Fruit fly (Drosophila melanogaster): ENCODE data around the gene CG11360.

Gene CG11360

DNA sequence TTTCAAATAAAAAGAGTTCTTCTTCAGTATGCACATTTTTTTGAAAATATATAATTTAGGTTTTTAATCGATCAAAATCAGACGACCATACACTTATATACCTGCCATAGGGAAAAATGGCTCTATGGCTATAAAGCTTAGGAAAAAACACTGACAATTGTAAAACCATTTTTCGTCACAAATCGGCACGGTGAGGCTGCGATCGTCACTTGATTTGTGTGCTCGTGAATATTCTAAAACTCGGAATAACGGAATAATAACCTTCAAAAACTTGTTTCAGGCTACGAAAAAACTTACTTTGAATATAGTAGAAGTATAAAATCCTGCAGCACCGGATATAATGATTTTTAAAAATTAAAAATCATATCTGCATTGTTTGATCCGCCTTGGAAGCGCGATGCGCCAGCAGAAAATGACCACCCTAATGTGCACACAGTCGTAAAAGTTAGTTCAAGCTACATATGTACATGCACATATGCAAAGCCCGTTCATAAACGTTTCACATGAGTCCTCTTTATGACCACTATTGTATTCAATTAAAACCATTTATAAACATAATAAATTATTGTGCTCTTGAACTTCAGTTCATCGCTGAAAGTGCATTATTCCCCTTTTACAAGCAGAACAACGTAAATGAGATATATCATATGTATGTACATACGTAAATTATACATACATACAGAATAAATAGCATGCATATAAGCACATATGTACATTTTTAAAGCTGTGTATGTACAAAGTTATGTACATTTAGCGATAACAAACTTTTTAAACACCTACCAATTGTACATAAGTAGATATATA lies 24.2 kb downstream of the CG11360 start:
- TF ChIP-seq EcR (GFP tag; optimal IDR thresholded peaks at IDR 0.05), result no peak
- no peak for TF ChIP-seq pan (optimal IDR thresholded peaks at IDR 0.05)
- TF ChIP-seq psq (optimal IDR thresholded peaks at IDR 0.05), result no peak
- TF ChIP-seq usp (GFP tag; optimal IDR thresholded peaks at IDR 0.05), result no peak
- TF ChIP-seq Dll (optimal IDR thresholded peaks at IDR 0.05), result no peak
- no peak for TF ChIP-seq CG8478 (optimal IDR thresholded peaks at IDR 0.05)

DNA sequence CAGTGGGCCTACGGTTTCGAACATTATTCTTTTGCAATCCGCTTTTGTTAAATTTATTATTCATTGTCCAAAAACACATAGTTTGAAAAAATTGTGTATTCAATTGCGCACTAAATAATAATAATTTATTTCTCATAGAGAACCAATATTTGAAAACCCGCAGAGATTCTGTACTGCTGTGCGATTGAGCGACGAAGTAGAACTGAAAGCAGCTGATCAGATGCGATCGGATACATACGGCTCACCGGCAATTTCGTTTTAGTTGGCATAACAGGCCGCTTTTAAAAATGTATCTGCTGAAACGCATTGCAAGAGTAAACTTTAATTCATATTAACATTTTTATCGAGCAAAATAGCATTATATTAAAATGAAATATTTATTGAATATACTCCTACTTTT lies 24.9 kb downstream of the CG11360 start, which contains the start of gene myo:
Gene myo (minus strand): TSS at position 211 of the 400 bp plus-strand sequence.
- no peak for TF ChIP-seq psq (optimal IDR thresholded peaks at IDR 0.05)
- TF ChIP-seq CG8478 (optimal IDR thresholded peaks at IDR 0.05), result no peak
- no peak for TF ChIP-seq Dll (optimal IDR thresholded peaks at IDR 0.05)
- no peak for TF ChIP-seq usp (GFP tag; optimal IDR thresholded peaks at IDR 0.05)
- no peak for TF ChIP-seq EcR (GFP tag; optimal IDR thresholded peaks at IDR 0.05)
- TF ChIP-seq pan (optimal IDR thresholded peaks at IDR 0.05), result no peak

- no peak for TF ChIP-seq Dll (optimal IDR thresholded peaks at IDR 0.05)
- TF ChIP-seq pan (optimal IDR thresholded peaks at IDR 0.05), result no peak
- TF ChIP-seq CG8478 (optimal IDR thresholded peaks at IDR 0.05), result no peak
- TF ChIP-seq EcR (GFP tag; optimal IDR thresholded peaks at IDR 0.05), result no peak
- no peak for TF ChIP-seq usp (GFP tag; optimal IDR thresholded peaks at IDR 0.05)
These were observed 25.7 kb downstream of the CG11360 start for dm6 chr4:696638-697037.

- TF ChIP-seq EcR (GFP tag; optimal IDR thresholded peaks at IDR 0.05) (no peak), usp (GFP tag; optimal IDR thresholded peaks at IDR 0.05) (no peak), pan (optimal IDR thresholded peaks at IDR 0.05) (no peak), Dll (optimal IDR thresholded peaks at IDR 0.05) (no peak)
These were observed 26.5 kb downstream of the CG11360 start, which contains the start of gene ey for dm6 chr4:697463-697862. Gene ey (plus strand): TSS chr4:697689.

- no peak for TF ChIP-seq usp (GFP tag; optimal IDR thresholded peaks at IDR 0.05)
- no peak for TF ChIP-seq CG8478 (optimal IDR thresholded peaks at IDR 0.05)
- TF ChIP-seq EcR (GFP tag; optimal IDR thresholded peaks at IDR 0.05), result no peak
- TF ChIP-seq pan (optimal IDR thresholded peaks at IDR 0.05), result no peak
- TF ChIP-seq Dll (optimal IDR thresholded peaks at IDR 0.05), result no peak
- TF ChIP-seq psq (optimal IDR thresholded peaks at IDR 0.05), result no peak
These were observed 31.0 kb downstream of the CG11360 start for dm6 chr4:701948-702347.

- no peak for TF ChIP-seq usp (GFP tag; optimal IDR thresholded peaks at IDR 0.05)
- TF ChIP-seq EcR (GFP tag; optimal IDR thresholded peaks at IDR 0.05), result no peak
- TF ChIP-seq pan (optimal IDR thresholded peaks at IDR 0.05), result no peak
- TF ChIP-seq Dll (optimal IDR thresholded peaks at IDR 0.05), result no peak
- TF ChIP-seq psq (optimal IDR thresholded peaks at IDR 0.05), result no peak
These were observed 31.9 kb downstream of the CG11360 start for dm6 chr4:702806-703301.

DNA sequence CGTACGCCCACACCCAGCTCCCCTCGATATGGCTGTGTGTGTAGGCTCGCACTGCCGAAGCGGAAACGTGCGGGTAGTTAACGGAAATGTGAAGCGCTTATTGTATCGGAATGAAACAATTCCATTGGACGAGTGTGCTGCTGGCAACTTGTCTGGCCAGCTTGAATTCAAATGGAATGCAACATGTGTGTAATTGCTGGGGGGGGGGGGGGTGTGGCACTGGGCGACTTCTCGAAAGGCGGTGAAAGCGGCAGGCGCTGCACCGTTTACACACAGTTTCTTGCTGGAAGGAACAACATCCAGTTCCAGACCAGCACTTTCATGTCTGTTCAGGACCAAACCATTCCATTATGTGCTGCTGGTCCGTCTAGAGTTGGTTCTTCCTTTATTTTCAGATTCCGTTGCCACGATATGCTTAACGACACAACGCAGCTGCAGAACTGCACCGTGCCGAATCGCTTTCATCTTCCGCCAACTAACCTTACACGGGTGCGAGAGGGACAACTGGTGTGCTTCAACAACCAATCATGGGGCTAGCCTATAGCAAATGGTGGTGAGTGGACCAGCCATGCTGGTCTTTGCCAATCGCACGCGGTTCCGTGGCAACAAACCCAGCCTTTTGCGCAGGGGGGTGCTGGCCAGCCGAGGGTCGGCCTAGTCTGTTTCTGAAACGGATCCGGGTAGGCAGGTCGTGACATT lies 33.2 kb downstream of the CG11360 start:
- TF ChIP-seq CG8478 (optimal IDR thresholded peaks at IDR 0.05) (no peak), usp (GFP tag; optimal IDR thresholded peaks at IDR 0.05) (no peak), pan (optimal IDR thresholded peaks at IDR 0.05) (peak; percentile 65)

DNA sequence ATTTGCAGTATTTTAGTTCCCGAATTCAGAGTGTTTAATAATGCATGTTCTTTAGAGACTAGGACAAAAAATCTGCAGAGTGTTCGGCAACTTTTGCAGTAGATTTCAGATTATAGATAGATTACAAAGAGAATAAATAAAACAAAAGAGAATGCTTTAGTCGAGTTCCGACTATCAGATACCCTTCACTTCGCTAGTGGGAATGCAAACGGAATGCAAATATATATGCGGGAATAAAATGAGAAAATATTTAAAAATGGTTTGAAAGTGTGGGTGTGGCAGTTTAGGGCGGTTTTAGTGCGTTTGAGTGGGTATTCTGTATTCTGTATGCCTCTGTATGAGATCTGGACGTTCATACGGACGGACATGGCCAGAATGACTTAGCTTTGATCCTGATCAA lies 35.9 kb downstream of the CG11360 start:
- TF ChIP-seq pan (optimal IDR thresholded peaks at IDR 0.05) (no peak), Dll (optimal IDR thresholded peaks at IDR 0.05) (no peak), EcR (GFP tag; optimal IDR thresholded peaks at IDR 0.05) (no peak), psq (optimal IDR thresholded peaks at IDR 0.05) (no peak), CG8478 (optimal IDR thresholded peaks at IDR 0.05) (no peak), usp (GFP tag; optimal IDR thresholded peaks at IDR 0.05) (no peak)

DNA sequence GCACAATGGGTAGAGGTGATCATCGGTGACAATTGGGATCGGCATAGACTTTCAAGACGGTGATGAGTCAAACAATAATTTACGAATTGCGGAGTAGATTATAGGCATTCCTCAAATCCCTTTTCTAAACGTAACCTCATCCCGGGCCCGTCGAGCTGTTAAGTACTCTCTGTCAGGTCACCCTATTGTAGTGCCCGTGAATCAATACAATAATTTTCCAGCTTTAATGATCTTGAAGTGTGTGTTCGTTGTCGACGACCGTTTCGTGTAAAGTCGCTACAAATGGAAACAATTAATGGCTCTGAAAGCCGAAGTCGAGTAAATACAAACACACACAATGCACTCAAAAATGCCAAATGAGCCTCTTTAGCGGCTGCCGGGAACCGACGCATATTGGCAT lies 37.7 kb downstream of the CG11360 start:
- no peak for TF ChIP-seq EcR (GFP tag; optimal IDR thresholded peaks at IDR 0.05)
- TF ChIP-seq pan (optimal IDR thresholded peaks at IDR 0.05), result no peak
- no peak for TF ChIP-seq Dll (optimal IDR thresholded peaks at IDR 0.05)
- no peak for TF ChIP-seq CG8478 (optimal IDR thresholded peaks at IDR 0.05)
- TF ChIP-seq psq (optimal IDR thresholded peaks at IDR 0.05), result no peak
- no peak for TF ChIP-seq usp (GFP tag; optimal IDR thresholded peaks at IDR 0.05)

dm6 chr4:709730-710129 lies 38.8 kb downstream of the CG11360 start:
- no peak for TF ChIP-seq CG8478 (optimal IDR thresholded peaks at IDR 0.05)
- no peak for TF ChIP-seq usp (GFP tag; optimal IDR thresholded peaks at IDR 0.05)
- TF ChIP-seq psq (optimal IDR thresholded peaks at IDR 0.05), result no peak
- no peak for TF ChIP-seq pan (optimal IDR thresholded peaks at IDR 0.05)
- no peak for TF ChIP-seq Dll (optimal IDR thresholded peaks at IDR 0.05)
- no peak for TF ChIP-seq EcR (GFP tag; optimal IDR thresholded peaks at IDR 0.05)

DNA sequence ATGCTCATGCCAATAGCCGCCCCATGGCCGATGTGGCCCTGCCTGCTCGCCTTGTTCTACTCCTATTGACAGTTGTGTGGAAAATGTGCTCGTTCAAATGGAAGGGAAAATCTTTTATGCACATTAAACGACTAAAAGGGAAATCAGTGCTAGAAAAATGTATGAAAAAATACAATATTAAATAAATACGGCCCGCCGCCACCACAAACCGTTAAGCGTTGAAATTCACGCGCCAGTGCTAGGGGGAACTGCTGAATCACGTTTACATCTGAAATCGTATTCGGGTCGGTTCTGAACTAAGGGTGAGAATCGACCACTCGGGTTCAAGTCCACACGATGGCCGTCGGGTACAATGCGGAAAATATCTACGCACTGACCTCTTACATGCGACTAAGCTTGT lies 42.0 kb downstream of the CG11360 start:
- no peak for TF ChIP-seq EcR (GFP tag; optimal IDR thresholded peaks at IDR 0.05)
- no peak for TF ChIP-seq psq (optimal IDR thresholded peaks at IDR 0.05)

- TF ChIP-seq EcR (GFP tag; optimal IDR thresholded peaks at IDR 0.05) (no peak), psq (optimal IDR thresholded peaks at IDR 0.05) (no peak), Dll (optimal IDR thresholded peaks at IDR 0.05) (no peak), pan (optimal IDR thresholded peaks at IDR 0.05) (no peak), usp (GFP tag; optimal IDR thresholded peaks at IDR 0.05) (no peak), CG8478 (optimal IDR thresholded peaks at IDR 0.05) (no peak)
These were observed 47.7 kb downstream of the CG11360 start for dm6 chr4:718614-719013.

All from whole organism.